Fruit fly (Drosophila melanogaster) whole organism, embryonic: ENCODE results near the gene Cpr73D.
A peak's percentile ranks its signal among the peaks of the same experiment; 100 is the strongest.

Source experiments
- Ada2b ChIP-seq: fragments of 200-800 bp; sonication (Bioruptor generic); IDR thresholded peaks from 2 replicates; pipeline ENCODE4 v1.3.6; 2022; ENCODE audit warnings: missing biosample characterization, missing genetic modification characterization
- Aef1 ChIP-seq: fragments of 200-800 bp; sonication (Bioruptor generic); IDR thresholded peaks from 3 replicates; pipeline ENCODE4 v1.3.6; 2022; ENCODE audit warnings: missing biosample characterization, missing genetic modification characterization
- Bdp1 ChIP-seq: fragments of 200-800 bp; sonication (Bioruptor generic); optimal IDR thresholded peaks from 3 replicates; lab custom pipeline; 2016; ENCODE audit warnings: missing biosample characterization, missing genetic modification characterization
- BtbVII ChIP-seq: fragments of 200-800 bp; sonication (Bioruptor generic); optimal IDR thresholded peaks from 3 replicates; lab custom pipeline; 2017; ENCODE audit warnings: missing biosample characterization, mild to moderate bottlenecking, missing genetic modification characterization
- CG10147 ChIP-seq: fragments of 200-800 bp; sonication (Bioruptor generic); optimal IDR thresholded peaks from 2 replicates; lab custom pipeline; 2019; ENCODE audit warnings: missing biosample characterization, mild to moderate bottlenecking, missing genetic modification characterization, moderate library complexity
- CG10543 ChIP-seq: fragments of 200-800 bp; sonication (Bioruptor generic); optimal IDR thresholded peaks from 3 replicates; lab custom pipeline; 2017; ENCODE audit warnings: missing biosample characterization, mild to moderate bottlenecking, missing genetic modification characterization, moderate library complexity
- CG12071 ChIP-seq: fragments of 200-800 bp; sonication (Bioruptor generic); optimal IDR thresholded peaks from 3 replicates; lab custom pipeline; 2018; ENCODE audit warnings: missing biosample characterization, mild to moderate bottlenecking, missing genetic modification characterization
- CG12104 ChIP-seq: fragments of 200-800 bp; sonication (Bioruptor generic); optimal IDR thresholded peaks from 3 replicates; lab custom pipeline; 2016; ENCODE audit warnings: missing biosample characterization, missing genetic modification characterization
- CG12744 ChIP-seq: fragments of 200-800 bp; sonication (Bioruptor generic); optimal IDR thresholded peaks from 2 replicates; lab custom pipeline; 2016; ENCODE audit warnings: missing biosample characterization, missing genetic modification characterization
- CG13296 ChIP-seq: fragments of 200-800 bp; sonication (Bioruptor generic); optimal IDR thresholded peaks from 3 replicates; lab custom pipeline; 2018; ENCODE audit warnings: missing biosample characterization, mild to moderate bottlenecking, missing genetic modification characterization
- CG14014 ChIP-seq: fragments of 200-800 bp; sonication (Bioruptor generic); IDR thresholded peaks from 2 replicates; pipeline ENCODE4 v1.3.6; 2022; ENCODE audit warnings: missing biosample characterization, missing genetic modification characterization
- CG32532 ChIP-seq: fragments of 200-800 bp; sonication (Bioruptor generic); IDR thresholded peaks from 2 replicates; pipeline ENCODE4 v1.3.6; 2022; ENCODE audit warnings: missing biosample characterization, missing genetic modification characterization
- CG6813 ChIP-seq: fragments of 200-800 bp; sonication (Bioruptor generic); optimal IDR thresholded peaks from 2 replicates; lab custom pipeline; 2017; ENCODE audit warnings: missing biosample characterization, missing genetic modification characterization, mild to moderate bottlenecking, moderate library complexity, missing genetic modification reagents
- CG8290 ChIP-seq, 3 experiments: fragments of 200-800 bp; sonication (Bioruptor generic); optimal IDR thresholded peaks; 2 replicates each; lab custom pipeline; 2016 to 2019; ENCODE audit warnings: missing biosample characterization in 3 of 3, missing genetic modification characterization in 3 of 3, mild to moderate bottlenecking in 2 of 3, moderate library complexity in 1 of 3
- Doc2 ChIP-seq: fragments of 200-800 bp; sonication (Bioruptor generic); IDR thresholded peaks from 2 replicates; pipeline ENCODE4 v1.3.6; 2022; ENCODE audit warnings: missing biosample characterization, missing genetic modification characterization
- Doc3 ChIP-seq: fragments of 200-800 bp; sonication (Bioruptor generic); IDR thresholded peaks from 3 replicates; pipeline ENCODE4 v1.3.6; 2022; ENCODE audit warnings: missing biosample characterization, missing genetic modification characterization; ENCODE audit not compliant: partially characterized antibody
- Fer1 ChIP-seq: fragments of 200-800 bp; sonication (Bioruptor generic); optimal IDR thresholded peaks from 2 replicates; lab custom pipeline; 2017; ENCODE audit warnings: missing biosample characterization, mild to moderate bottlenecking, missing genetic modification characterization
- HHEX ChIP-seq: fragments of 200-800 bp; sonication (Bioruptor generic); optimal IDR thresholded peaks from 3 replicates; lab custom pipeline; 2017; ENCODE audit warnings: missing biosample characterization, mild to moderate bottlenecking, missing genetic modification characterization, missing genetic modification reagents
- Hand ChIP-seq: fragments of 200-800 bp; sonication (Bioruptor generic); optimal IDR thresholded peaks from 2 replicates; lab custom pipeline; 2017; ENCODE audit warnings: mild to moderate bottlenecking, missing biosample characterization, missing genetic modification reagents, missing genetic modification characterization
- Jarid2 ChIP-seq: fragments of 200-800 bp; sonication (Bioruptor generic); optimal IDR thresholded peaks from 3 replicates; lab custom pipeline; 2017; ENCODE audit warnings: mild to moderate bottlenecking, missing biosample characterization, missing genetic modification reagents, missing genetic modification characterization
- MESR4 ChIP-seq: fragments of 200-800 bp; sonication (Bioruptor generic); optimal IDR thresholded peaks from 2 replicates; lab custom pipeline; 2018; ENCODE audit warnings: missing biosample characterization, mild to moderate bottlenecking, missing genetic modification characterization, moderate library complexity
- Med ChIP-seq: fragments of 200-800 bp; sonication (Bioruptor generic); peaks from one replicate; lab custom pipeline; 2016; ENCODE audit warnings: missing biosample characterization, missing genetic modification characterization, mild to moderate bottlenecking, inconsistent platforms, moderate library complexity
- Spps ChIP-seq: fragments of 200-800 bp; sonication (Bioruptor generic); optimal IDR thresholded peaks from 2 replicates; lab custom pipeline; 2018; ENCODE audit warnings: missing biosample characterization, mild to moderate bottlenecking, missing genetic modification characterization
- Sry-δ ChIP-seq: fragments of 200-800 bp; sonication (Bioruptor generic); optimal IDR thresholded peaks from 2 replicates; lab custom pipeline; 2016; ENCODE audit warnings: missing biosample characterization, missing genetic modification characterization
- az2 ChIP-seq: fragments of 200-800 bp; sonication (Bioruptor generic); optimal IDR thresholded peaks from 3 replicates; lab custom pipeline; 2016; ENCODE audit warnings: missing biosample characterization, missing genetic modification characterization
- cas ChIP-seq: fragments of 200-800 bp; sonication (Bioruptor generic); IDR thresholded peaks from 2 replicates; pipeline ENCODE4 v1.3.6; 2022; ENCODE audit warnings: missing biosample characterization, missing genetic modification characterization
- caup ChIP-seq: fragments of 200-800 bp; sonication (Bioruptor generic); optimal IDR thresholded peaks from 3 replicates; lab custom pipeline; 2017; ENCODE audit warnings: missing biosample characterization, mild to moderate bottlenecking, missing genetic modification characterization, moderate library complexity; ENCODE audit not compliant: severe bottlenecking
- ci ChIP-seq: fragments of 200-800 bp; sonication (Bioruptor generic); IDR thresholded peaks from 3 replicates; pipeline ENCODE4 v1.3.6; 2022; ENCODE audit warnings: missing biosample characterization, missing genetic modification characterization
- corto ChIP-seq: fragments of 200-800 bp; sonication (Bioruptor generic); optimal IDR thresholded peaks from 2 replicates; lab custom pipeline; 2016; ENCODE audit warnings: missing biosample characterization, mild to moderate bottlenecking, missing genetic modification characterization, moderate library complexity
- cwo ChIP-seq: fragments of 200-800 bp; sonication (Bioruptor generic); optimal IDR thresholded peaks from 3 replicates; lab custom pipeline; 2017; ENCODE audit warnings: missing biosample characterization, missing genetic modification characterization, mild to moderate bottlenecking, moderate library complexity, missing genetic modification reagents
- exex ChIP-seq: fragments of 200-800 bp; sonication (Bioruptor generic); optimal IDR thresholded peaks from 4 replicates; lab custom pipeline; 2018; ENCODE audit warnings: missing biosample characterization, mild to moderate bottlenecking, missing genetic modification characterization, moderate library complexity
- grn ChIP-seq: fragments of 200-800 bp; sonication (Bioruptor generic); optimal IDR thresholded peaks from 3 replicates; lab custom pipeline; 2017; ENCODE audit warnings: missing biosample characterization, missing genetic modification characterization
- ham ChIP-seq: fragments of 200-800 bp; sonication (Bioruptor generic); IDR thresholded peaks from 2 replicates; pipeline ENCODE4 v1.3.6; 2022; ENCODE audit warnings: missing biosample characterization, missing genetic modification characterization
- ken ChIP-seq: fragments of 200-800 bp; sonication (Bioruptor generic); IDR thresholded peaks from 3 replicates; pipeline ENCODE4 v1.3.6; 2022; ENCODE audit warnings: missing biosample characterization, missing genetic modification characterization
- lab ChIP-seq: fragments of 200-800 bp; sonication (Bioruptor generic); optimal IDR thresholded peaks from 3 replicates; lab custom pipeline; 2017; ENCODE audit warnings: missing biosample characterization, missing genetic modification characterization, mild to moderate bottlenecking, moderate library complexity, missing genetic modification reagents
- mirr ChIP-seq: fragments of 200-800 bp; sonication (Bioruptor generic); optimal IDR thresholded peaks from 3 replicates; lab custom pipeline; 2018; ENCODE audit warnings: missing biosample characterization, mild to moderate bottlenecking, missing genetic modification characterization
- nau ChIP-seq: fragments of 200-800 bp; sonication (Bioruptor generic); optimal IDR thresholded peaks from 3 replicates; lab custom pipeline; 2017; ENCODE audit warnings: missing biosample characterization, mild to moderate bottlenecking, missing genetic modification characterization, missing genetic modification reagents
- oc ChIP-seq: fragments of 200-800 bp; sonication (Bioruptor generic); optimal IDR thresholded peaks from 2 replicates; lab custom pipeline; 2018; ENCODE audit warnings: missing biosample characterization, mild to moderate bottlenecking, missing genetic modification characterization, moderate library complexity
- pan ChIP-seq, 4 experiments: fragments of >200 bp in 3 of 4; fragments of 200-800 bp in 1 of 4; sonication (Bioruptor generic) in 1 of 4; optimal IDR thresholded peaks in 3 of 4; IDR thresholded peaks in 1 of 4; 2 replicates each; pipeline versions ENCODE4 v1.3.6 to Lab custom; 2017 to 2022; ENCODE audit warnings: missing biosample characterization in 2 of 4, missing genetic modification characterization in 2 of 4, mixed read lengths in 1 of 4
- row ChIP-seq: fragments of 200-800 bp; sonication (Bioruptor generic); IDR thresholded peaks from 3 replicates; pipeline ENCODE4 v1.3.6; 2022; ENCODE audit warnings: missing biosample characterization, missing genetic modification characterization
- seq ChIP-seq: fragments of 200-800 bp; sonication (Bioruptor generic); IDR thresholded peaks from 2 replicates; pipeline ENCODE4 v1.3.6; 2022; ENCODE audit warnings: missing biosample characterization, missing genetic modification characterization
- slbo ChIP-seq: fragments of 200-800 bp; sonication (Bioruptor generic); IDR thresholded peaks from 2 replicates; pipeline ENCODE4 v1.3.6; 2022; ENCODE audit warnings: missing biosample characterization, missing genetic modification characterization
- stc ChIP-seq: fragments of 200-800 bp; sonication (Bioruptor generic); IDR thresholded peaks from 2 replicates; pipeline ENCODE4 v1.3.6; 2022; ENCODE audit warnings: missing biosample characterization, missing genetic modification characterization
- tgo ChIP-seq: fragments of 200-800 bp; sonication (Bioruptor generic); IDR thresholded peaks from 3 replicates; pipeline ENCODE4 v1.3.6; 2022; ENCODE audit warnings: missing biosample characterization, missing genetic modification characterization
- trem ChIP-seq: fragments of 200-800 bp; optimal IDR thresholded peaks from 3 replicates; lab custom pipeline; 2019; ENCODE audit warnings: missing biosample characterization, mild to moderate bottlenecking, missing genetic modification characterization, moderate library complexity
- vnd ChIP-seq: fragments of 200-800 bp; sonication (Bioruptor generic); IDR thresholded peaks from 3 replicates; pipeline ENCODE4 v1.3.6; 2022; ENCODE audit warnings: missing biosample characterization, missing genetic modification characterization; ENCODE audit not compliant: partially characterized antibody
- vvl ChIP-seq: fragments of 200-800 bp; sonication (Bioruptor generic); IDR thresholded peaks from 2 replicates; pipeline ENCODE4 v1.3.6; 2022; ENCODE audit warnings: missing biosample characterization, missing genetic modification characterization
- wek ChIP-seq: fragments of 200-800 bp; sonication (Bioruptor generic); optimal IDR thresholded peaks from 3 replicates; lab custom pipeline; 2018; ENCODE audit warnings: missing biosample characterization, mild to moderate bottlenecking, missing genetic modification characterization, moderate library complexity

Cpr73D gene

DNA sequence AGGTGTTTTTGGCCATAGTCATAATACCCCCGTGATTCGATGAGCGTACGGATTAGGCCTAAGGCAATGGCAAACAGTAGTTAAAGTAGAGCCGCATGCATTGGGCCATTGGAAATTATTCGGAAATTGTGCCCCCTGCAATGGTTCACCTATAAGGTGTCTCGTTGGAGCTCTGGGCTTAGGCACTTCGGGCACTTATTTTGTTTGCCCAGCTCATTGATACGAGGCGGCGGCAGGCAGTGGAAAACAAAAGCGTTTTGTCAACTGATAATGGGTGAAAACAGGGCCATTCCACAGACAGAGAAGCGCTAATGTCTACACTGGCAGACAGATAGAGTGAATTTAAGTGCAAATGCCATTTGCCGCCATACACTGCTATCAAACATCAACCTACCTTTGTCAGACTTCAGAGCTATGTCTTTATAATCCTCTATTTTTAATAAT is 48.8 kb upstream of the Cpr73D start (continued):
- TF ChIP-seq CG10147 (GFP tag; lab: Kevin White, UChicago) = no peak
- 0 out of 3 replicates have a peak, but pooled peaks have one; percentile 38 for TF ChIP-seq ken
- TF ChIP-seq ci (GFP tag; lab: Robert Waterston, UW) = 0 out of 3 replicates have a peak, but pooled peaks have one; percentile 10
- TF ChIP-seq CG8290 (GFP tag; optimal IDR thresholded peaks at IDR 0.05; lab: Kevin White, UChicago) = no peak
- TF ChIP-seq CG8290 (tag; optimal IDR thresholded peaks at IDR 0.05; lab: Kevin White, UChicago) = peak in 1 of 2 experiments; percentile 21
- 0 out of 2 replicates have a peak, but pooled peaks have one; percentile 14 for TF ChIP-seq seq (GFP tag; lab: Robert Waterston, UW)
- peak; percentile 9 for TF ChIP-seq wek (GFP tag; lab: Kevin White, UChicago)
- TF ChIP-seq trem (tag; lab: Kevin White, UChicago) = no peak
- peak; percentile 12 for TF ChIP-seq BtbVII (GFP tag; lab: Kevin White, UChicago)
- no peak for TF ChIP-seq vnd
- TF ChIP-seq exex = peak; percentile 39
- TF ChIP-seq lab (GFP tag; lab: Kevin White, UChicago) = peak; percentile 59
- TF ChIP-seq CG32532 = peak; percentile 41; the same call in 1 of the 2 replicates
- TF ChIP-seq Aef1 (GFP tag; lab: Robert Waterston, UW) = peak; percentile 41; the same call in 1 of the 3 replicates
- TF ChIP-seq caup (GFP tag; lab: Kevin White, UChicago) = peak; percentile 24
- no peak for TF ChIP-seq pan (optimal IDR thresholded peaks at IDR 0.05; lab: Kevin White, UChicago)
- peak in 1 of 2 experiments; percentile 55 for TF ChIP-seq pan (GFP tag; optimal IDR thresholded peaks at IDR 0.05 in 1 of 2, IDR thresholded peaks at IDR 0.05 in 1 of 2)
- TF ChIP-seq slbo = peak; percentile 53
- TF ChIP-seq CG12104 (GFP tag; lab: Kevin White, UChicago) = no peak
- TF ChIP-seq CG12071 (GFP tag; lab: Kevin White, UChicago) = peak; percentile 34
- no peak for TF ChIP-seq ham (GFP tag; lab: Robert Waterston, UW)
- TF ChIP-seq CG13296 (GFP tag; lab: Kevin White, UChicago) = peak; percentile 34
- no peak for TF ChIP-seq Sry-δ (GFP tag; lab: Kevin White, UChicago)
- TF ChIP-seq tgo (GFP tag; lab: Robert Waterston, UW) = peak; percentile 53
- no peak for TF ChIP-seq MESR4 (GFP tag; lab: Kevin White, UChicago)
- no peak for TF ChIP-seq nau (GFP tag; lab: Kevin White, UChicago)
- 0 out of 2 replicates have a peak, but pooled peaks have one; percentile 15 for TF ChIP-seq stc (GFP tag; lab: Robert Waterston, UW)
- TF ChIP-seq az2 = no peak
- no peak for TF ChIP-seq Hand
- peak; percentile 60 for TF ChIP-seq row (GFP tag; lab: Robert Waterston, UW)
- TF ChIP-seq vvl (GFP tag; lab: Robert Waterston, UW) = 0 out of 2 replicates have a peak, but pooled peaks have one; percentile 42
- TF ChIP-seq CG6813 (GFP tag; lab: Kevin White, UChicago) = peak; percentile 15
- peak; percentile 66 for TF ChIP-seq mirr (GFP tag; lab: Kevin White, UChicago)
- TF ChIP-seq Fer1 (GFP tag; lab: Kevin White, UChicago) = peak; percentile 9
- peak; percentile 30 for TF ChIP-seq CG10543 (GFP tag; lab: Kevin White, UChicago)
- peak; percentile 79 for TF ChIP-seq Med
- TF ChIP-seq CG12744 = no peak
- no peak for TF ChIP-seq Jarid2 (GFP tag; lab: Kevin White, UChicago)
- TF ChIP-seq Doc2 (GFP tag; lab: Robert Waterston, UW) = no peak
- no peak for TF ChIP-seq Doc3
- no peak for TF ChIP-seq grn
- no peak for TF ChIP-seq CG14014 (GFP tag; lab: Robert Waterston, UW)
- TF ChIP-seq Spps (tag; lab: Kevin White, UChicago) = no peak
- peak; percentile 20 for TF ChIP-seq cwo (GFP tag; lab: Kevin White, UChicago)
- 0 out of 2 replicates have a peak, but pooled peaks have one; percentile 25 for TF ChIP-seq cas (GFP tag; lab: Robert Waterston, UW)
- TF ChIP-seq Ada2b (GFP tag; lab: Robert Waterston, UW) = peak; percentile 17; the same call in 1 of the 2 replicates
- TF ChIP-seq corto (GFP tag; lab: Kevin White, UChicago) = no peak
- TF ChIP-seq Bdp1 (GFP tag; lab: Kevin White, UChicago) = peak; percentile 4
- peak; percentile 23 for TF ChIP-seq HHEX (GFP tag; lab: Kevin White, UChicago)
- no peak for TF ChIP-seq oc (tag; lab: Kevin White, UChicago)
